Worm (Caenorhabditis elegans): ENCODE data around the gene col-3.
A peak's percentile ranks its signal among the peaks of the same experiment; 100 is the strongest.

Gene col-3

DNA sequence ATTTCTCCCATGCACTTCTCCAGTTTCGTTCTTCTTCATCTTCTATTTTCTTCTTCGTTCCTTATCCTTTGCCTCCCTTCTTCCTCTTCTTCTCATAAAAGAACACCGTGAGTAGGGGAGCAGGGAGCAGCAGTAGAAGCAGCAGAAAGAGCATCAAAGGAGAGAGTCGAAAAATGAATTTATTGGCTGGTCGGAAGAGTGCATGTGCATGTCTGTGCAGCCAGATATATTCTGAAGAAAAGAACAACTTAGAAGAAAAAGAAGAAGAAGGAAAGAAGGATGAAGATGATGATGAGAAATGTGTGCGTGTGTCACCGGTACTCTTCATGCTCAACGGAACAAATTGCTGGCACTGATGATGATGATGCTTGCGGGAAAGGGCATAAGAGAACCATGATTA, 28.3 kb upstream of the col-3 start:
- TF ChIP-seq lin-11 (tag; optimal IDR thresholded peaks at IDR 0.05) = no peak
- TF ChIP-seq R02D3.7 (tag; optimal IDR thresholded peaks at IDR 0.05) = no peak
- peak; percentile 58 for TF ChIP-seq zag-1 (tag; optimal IDR thresholded peaks at IDR 0.05)
- TF ChIP-seq unc-62 (GFP tag; optimal IDR thresholded peaks at IDR 0.05) = no peak
- peak; percentile 9 for TF ChIP-seq fos-1 (tag; optimal IDR thresholded peaks at IDR 0.05)
- TF ChIP-seq lin-39 (tag; optimal IDR thresholded peaks at IDR 0.05) = no peak
- TF ChIP-seq C34F6.9 (tag; optimal IDR thresholded peaks at IDR 0.05) = peak; percentile 60
- TF ChIP-seq lsy-2 (tag; optimal IDR thresholded peaks at IDR 0.05) = no peak
- no peak for TF ChIP-seq nhr-12 (tag; optimal IDR thresholded peaks at IDR 0.05)
- no peak for TF ChIP-seq snpc-4 (tag; optimal IDR thresholded peaks at IDR 0.05)
- TF ChIP-seq aly-2 (tag; optimal IDR thresholded peaks at IDR 0.05) = no peak
- TF ChIP-seq ceh-16 (tag; optimal IDR thresholded peaks at IDR 0.05) = no peak
- peak; percentile 9 for TF ChIP-seq F13H6.1 (tag; optimal IDR thresholded peaks at IDR 0.05)
- TF ChIP-seq crh-2 (tag; optimal IDR thresholded peaks at IDR 0.05) = no peak
- TF ChIP-seq nhr-129 (tag; optimal IDR thresholded peaks at IDR 0.05) = no peak
- TF ChIP-seq alr-1 (tag; optimal IDR thresholded peaks at IDR 0.05) = no peak
- TF ChIP-seq unc-55 (GFP tag; optimal IDR thresholded peaks at IDR 0.05) = peak; percentile 52
- peak; percentile 36 for TF ChIP-seq sma-9 (GFP tag; optimal IDR thresholded peaks at IDR 0.05)
- no peak for TF ChIP-seq sma-9 (tag; optimal IDR thresholded peaks at IDR 0.05)
- peak in 1 of 2 experiments; percentile 31 for TF ChIP-seq mdl-1 (tag; optimal IDR thresholded peaks at IDR 0.05)
- TF ChIP-seq ama-1 (optimal IDR thresholded peaks at IDR 0.05) = no peak

- TF ChIP-seq aly-2 (tag; optimal IDR thresholded peaks at IDR 0.05) (no peak), nhr-11 (tag; optimal IDR thresholded peaks at IDR 0.05) (no peak)
Measured at ce11 chrIV:8798255-8798654, 26.3 kb upstream of the col-3 start, which contains the start of gene clec-182. Gene clec-182, minus strand, starts transcription at chrIV:8798355.

DNA sequence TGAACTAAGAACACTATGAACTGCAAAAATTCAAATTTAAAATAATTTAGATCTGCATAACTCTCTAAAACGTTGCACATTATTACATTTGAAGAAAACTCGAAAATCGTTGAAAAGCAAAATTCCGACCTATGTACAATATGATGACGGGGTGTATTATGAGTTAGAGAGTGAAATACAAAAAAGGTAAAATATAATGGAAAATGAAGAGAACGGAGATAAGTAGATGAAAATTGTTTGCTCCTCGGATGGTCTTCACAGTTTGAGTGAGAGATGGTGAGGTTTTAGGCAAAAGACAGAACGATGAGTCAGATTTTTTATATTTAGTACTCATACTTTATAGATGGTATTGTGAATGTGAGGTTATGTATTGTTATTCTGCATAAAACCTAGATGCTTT, 17.3 kb upstream of the col-3 start:
- TF ChIP-seq peb-1 (tag; optimal IDR thresholded peaks at IDR 0.05) = no peak
- no peak for TF ChIP-seq nhr-21 (tag; optimal IDR thresholded peaks at IDR 0.05)
- peak; percentile 78 for TF ChIP-seq fos-1 (tag; optimal IDR thresholded peaks at IDR 0.05)
- no peak for TF ChIP-seq elt-1 (tag; optimal IDR thresholded peaks at IDR 0.05)
- no peak for TF ChIP-seq sma-3 (GFP tag; optimal IDR thresholded peaks at IDR 0.05)

ce11 chrIV:8813614-8814013, 11.0 kb upstream of the col-3 start, which contains the start of gene exc-5:
Gene exc-5, minus strand, starts transcription at chrIV:8813670.
- TF ChIP-seq C34F6.9 (tag; optimal IDR thresholded peaks at IDR 0.05) (peak; percentile 8), nhr-6 (tag; optimal IDR thresholded peaks at IDR 0.05) (no peak), sma-9 (GFP tag; optimal IDR thresholded peaks at IDR 0.05) (peak; percentile 28), sma-9 (tag; optimal IDR thresholded peaks at IDR 0.05) (no peak), nhr-129 (tag; optimal IDR thresholded peaks at IDR 0.05) (peak; percentile 13), F13H6.1 (tag; optimal IDR thresholded peaks at IDR 0.05) (peak; percentile 51), ceh-82 (tag; optimal IDR thresholded peaks at IDR 0.05) (no peak)

DNA sequence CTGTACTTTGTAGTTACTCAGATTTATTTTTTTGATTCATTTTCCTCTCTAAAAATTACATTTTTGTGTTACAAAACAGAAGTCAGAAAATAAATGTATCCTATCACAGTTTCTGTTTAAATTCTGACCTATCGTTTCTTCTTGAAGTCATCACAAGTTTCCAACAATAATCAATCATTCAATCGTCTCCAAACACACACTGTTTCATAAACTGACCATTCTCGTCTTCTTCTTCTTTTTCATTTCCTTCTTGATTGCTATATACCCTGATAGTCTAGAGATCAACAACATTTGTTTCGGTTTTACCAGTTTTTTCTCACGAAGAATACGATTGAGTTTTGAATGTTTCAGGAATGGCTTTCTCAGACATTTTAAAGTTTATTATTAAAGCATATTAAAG, 9.4 kb upstream of the col-3 start:
- TF ChIP-seq lin-11 (tag; optimal IDR thresholded peaks at IDR 0.05) (no peak), nhr-25 (tag; optimal IDR thresholded peaks at IDR 0.05) (peak; percentile 29), ztf-4 (tag; optimal IDR thresholded peaks at IDR 0.05) (no peak), sma-3 (GFP tag; optimal IDR thresholded peaks at IDR 0.05) (peak; percentile 21), nhr-21 (tag; optimal IDR thresholded peaks at IDR 0.05) (peak; percentile 23), ceh-16 (tag; optimal IDR thresholded peaks at IDR 0.05) (no peak), lin-39 (tag; optimal IDR thresholded peaks at IDR 0.05) (no peak), sma-9 (GFP tag; optimal IDR thresholded peaks at IDR 0.05) (peak; percentile 55), sma-9 (tag; optimal IDR thresholded peaks at IDR 0.05) (no peak)

DNA sequence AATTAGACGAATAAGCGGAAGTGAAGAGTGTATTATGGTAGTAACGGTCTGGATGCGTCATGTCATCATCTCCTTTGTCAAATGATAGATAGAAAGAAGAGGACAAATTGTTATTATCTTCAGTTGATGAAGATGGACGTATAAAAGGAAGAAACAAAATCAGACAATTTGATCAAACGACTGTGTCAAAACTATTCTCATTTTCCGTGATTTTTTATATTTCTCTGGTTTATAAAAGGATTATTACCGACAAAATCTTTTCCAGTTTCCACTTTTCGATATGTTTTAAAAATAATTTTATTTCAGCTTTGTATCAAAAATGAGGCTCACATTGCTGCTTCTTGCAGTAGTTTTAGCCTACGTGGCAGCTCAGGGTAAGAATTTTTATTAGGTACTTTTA, 8.6 kb upstream of the col-3 start, which contains the start of gene grsp-2:
Gene grsp-2, plus strand, starts transcription at position 301 of the 400 bp plus-strand sequence.
- TF ChIP-seq sma-3 (GFP tag; optimal IDR thresholded peaks at IDR 0.05) = peak; percentile 35
- TF ChIP-seq alr-1 (tag; optimal IDR thresholded peaks at IDR 0.05) = no peak
- no peak for TF ChIP-seq lin-39 (tag; optimal IDR thresholded peaks at IDR 0.05)

ce11 chrIV:8816617-8817016, 8.0 kb upstream of the col-3 start:
- TF ChIP-seq Y55F3AM.14 (GFP tag; optimal IDR thresholded peaks at IDR 0.05) (no peak), zag-1 (tag; optimal IDR thresholded peaks at IDR 0.05) (no peak), lin-11 (tag; optimal IDR thresholded peaks at IDR 0.05) (no peak), unc-39 (tag; optimal IDR thresholded peaks at IDR 0.05) (no peak), nhr-21 (tag; optimal IDR thresholded peaks at IDR 0.05) (no peak), crh-2 (tag; optimal IDR thresholded peaks at IDR 0.05) (no peak), skn-1 (tag; optimal IDR thresholded peaks at IDR 0.05) (no peak), nhr-25 (tag; optimal IDR thresholded peaks at IDR 0.05) (no peak), sem-4 (tag; optimal IDR thresholded peaks at IDR 0.05) (no peak), aly-2 (tag; optimal IDR thresholded peaks at IDR 0.05) (no peak), ama-1 (optimal IDR thresholded peaks at IDR 0.05) (no peak), nhr-10 (tag; optimal IDR thresholded peaks at IDR 0.05) (no peak), dmd-4 (tag; optimal IDR thresholded peaks at IDR 0.05) (no peak), mbf-1 (tag; optimal IDR thresholded peaks at IDR 0.05) (no peak), nhr-237 (tag; optimal IDR thresholded peaks at IDR 0.05) (no peak), R02D3.7 (tag; optimal IDR thresholded peaks at IDR 0.05) (no peak)

Measured in whole organism, L2 larva.